Worm (Caenorhabditis elegans) whole organism, L2 larva: ENCODE results near the gene C54G10.1.

ENCODE experiments used
- C34F6.9 ChIP-seq: fragments of 150-350 bp; optimal IDR thresholded peaks from 2 replicates; lab custom pipeline; 2014; ENCODE audit warnings: missing biosample characterization, missing genetic modification characterization
- F13H6.1 ChIP-seq: sonication (generic microtip); optimal IDR thresholded peaks from 2 replicates; lab custom pipeline; 2016; ENCODE audit warnings: missing genetic modification characterization, missing compliant biosample characterization
- R02D3.7 ChIP-seq: fragments of 150-350 bp; optimal IDR thresholded peaks from 2 replicates; lab custom pipeline; 2014; ENCODE audit warnings: missing biosample characterization, missing genetic modification characterization
- Y55F3AM.14 ChIP-seq: fragments of 200-800 bp; sonication (Bioruptor generic); optimal IDR thresholded peaks from 2 replicates; lab custom pipeline; 2018; ENCODE audit warnings: mild to moderate bottlenecking, missing genetic modification characterization, missing compliant biosample characterization
- ZK546.5 ChIP-seq: sonication (generic microtip); optimal IDR thresholded peaks from 2 replicates; lab custom pipeline; 2017; ENCODE audit warnings: missing biosample characterization, missing genetic modification characterization
- alr-1 ChIP-seq: fragments of 150-350 bp; optimal IDR thresholded peaks from 2 replicates; lab custom pipeline; 2014; ENCODE audit warnings: missing biosample characterization, missing genetic modification characterization
- aly-2 ChIP-seq: fragments of 150-350 bp; optimal IDR thresholded peaks from 2 replicates; lab custom pipeline; 2014; ENCODE audit warnings: missing biosample characterization, missing genetic modification characterization
- ama-1 ChIP-seq: fragments of 150-350 bp; optimal IDR thresholded peaks from 2 replicates; lab custom pipeline; 2018; ENCODE audit warnings: inconsistent platforms
- blmp-1 ChIP-seq: sonication (generic microtip); optimal IDR thresholded peaks from 2 replicates; lab custom pipeline; 2017; ENCODE audit warnings: missing genetic modification characterization, mild to moderate bottlenecking, missing compliant biosample characterization, antibody characterized with exemption, moderate library complexity; ENCODE audit not compliant: insufficient read depth
- ceh-16 ChIP-seq: fragments of 150-350 bp; optimal IDR thresholded peaks from 2 replicates; lab custom pipeline; 2014; ENCODE audit warnings: missing biosample characterization, missing genetic modification characterization
- ceh-82 ChIP-seq: fragments of 150-350 bp; optimal IDR thresholded peaks from 2 replicates; lab custom pipeline; 2014; ENCODE audit warnings: missing biosample characterization, missing genetic modification characterization
- crh-2 ChIP-seq: sonication (generic microtip); optimal IDR thresholded peaks from 2 replicates; lab custom pipeline; 2017; ENCODE audit warnings: missing biosample characterization, missing genetic modification characterization
- dmd-4 ChIP-seq: sonication (generic microtip); optimal IDR thresholded peaks from 2 replicates; lab custom pipeline; 2017; ENCODE audit warnings: missing biosample characterization, missing genetic modification characterization
- elt-1 ChIP-seq: fragments of 150-350 bp; optimal IDR thresholded peaks from 2 replicates; lab custom pipeline; 2014; ENCODE audit warnings: missing biosample characterization, missing genetic modification characterization
- elt-3 ChIP-seq: sonication (generic microtip); optimal IDR thresholded peaks from 2 replicates; lab custom pipeline; 2017; ENCODE audit warnings: missing biosample characterization, missing genetic modification characterization
- fos-1 ChIP-seq: fragments of 150-350 bp; optimal IDR thresholded peaks from 2 replicates; lab custom pipeline; 2014; ENCODE audit warnings: missing biosample characterization, missing genetic modification characterization
- lin-11 ChIP-seq: fragments of 150-350 bp; sonication (generic microtip); optimal IDR thresholded peaks from 2 replicates; lab custom pipeline; 2014; ENCODE audit warnings: missing biosample characterization, missing genetic modification characterization, inconsistent platforms, mixed read lengths
- lin-13 ChIP-seq: fragments of 150-350 bp; optimal IDR thresholded peaks from 2 replicates; lab custom pipeline; 2014; ENCODE audit warnings: missing biosample characterization, missing genetic modification reagents, missing genetic modification characterization
- lin-39 ChIP-seq: fragments of 150-350 bp; optimal IDR thresholded peaks from 2 replicates; lab custom pipeline; 2014; ENCODE audit warnings: missing biosample characterization, missing genetic modification reagents, missing genetic modification characterization
- lsy-2 ChIP-seq, 2 experiments: fragments of 150-350 bp in 1 of 2; sonication (generic microtip) in 1 of 2; optimal IDR thresholded peaks; 2 replicates each; lab custom pipeline; 2014 to 2017; ENCODE audit warnings: missing biosample characterization in 2 of 2, missing genetic modification characterization in 2 of 2
- mab-5 ChIP-seq: fragments of 150-350 bp; optimal IDR thresholded peaks from 2 replicates; lab custom pipeline; 2014; ENCODE audit warnings: missing biosample characterization, missing genetic modification characterization
- mbf-1 ChIP-seq: sonication (generic microtip); optimal IDR thresholded peaks from 2 replicates; lab custom pipeline; 2017; ENCODE audit warnings: missing biosample characterization, missing genetic modification characterization
- mdl-1 ChIP-seq, 2 experiments: fragments of 150-350 bp in 1 of 2; sonication (generic microtip) in 1 of 2; optimal IDR thresholded peaks; 2 replicates each; lab custom pipeline; 2017; ENCODE audit warnings: missing biosample characterization in 2 of 2, missing genetic modification characterization in 2 of 2
- nhr-10 ChIP-seq: sonication (generic microtip); optimal IDR thresholded peaks from 2 replicates; lab custom pipeline; 2017; ENCODE audit warnings: missing biosample characterization, missing genetic modification characterization
- nhr-11 ChIP-seq: fragments of 150-350 bp; optimal IDR thresholded peaks from 2 replicates; lab custom pipeline; 2014; ENCODE audit warnings: missing biosample characterization, missing genetic modification characterization
- nhr-12 ChIP-seq: fragments of 150-350 bp; optimal IDR thresholded peaks from 2 replicates; lab custom pipeline; 2014; ENCODE audit warnings: missing biosample characterization, missing genetic modification characterization
- nhr-129 ChIP-seq: fragments of 150-350 bp; optimal IDR thresholded peaks from 2 replicates; lab custom pipeline; 2014; ENCODE audit warnings: missing biosample characterization, missing genetic modification characterization
- nhr-21 ChIP-seq: fragments of 150-350 bp; optimal IDR thresholded peaks from 2 replicates; lab custom pipeline; 2014; ENCODE audit warnings: missing biosample characterization, missing genetic modification characterization
- nhr-25 ChIP-seq: fragments of 150-350 bp; sonication (generic microtip); optimal IDR thresholded peaks from 3 replicates; lab custom pipeline; 2014; ENCODE audit warnings: missing biosample characterization, missing genetic modification characterization
- nhr-6 ChIP-seq: fragments of 150-350 bp; optimal IDR thresholded peaks from 2 replicates; lab custom pipeline; 2014; ENCODE audit warnings: missing biosample characterization, missing genetic modification characterization
- sem-4 ChIP-seq: fragments of 150-350 bp; optimal IDR thresholded peaks from 2 replicates; lab custom pipeline; 2014; ENCODE audit warnings: missing biosample characterization, missing genetic modification reagents, missing genetic modification characterization
- skn-1 ChIP-seq: sonication (generic microtip); optimal IDR thresholded peaks from 2 replicates; lab custom pipeline; 2017; ENCODE audit warnings: missing biosample characterization, missing genetic modification characterization
- sma-3 ChIP-seq: sonication (generic microtip); optimal IDR thresholded peaks from 2 replicates; lab custom pipeline; 2016; ENCODE audit warnings: missing genetic modification reagents, missing genetic modification characterization, missing compliant biosample characterization
- sma-9 ChIP-seq, 2 experiments: fragments of 150-350 bp in 1 of 2; sonication (generic microtip) in 1 of 2; optimal IDR thresholded peaks; 2 replicates each; lab custom pipeline; 2014 to 2016; ENCODE audit warnings: missing genetic modification characterization in 2 of 2, mild to moderate bottlenecking in 1 of 2, missing biosample characterization in 1 of 2, missing compliant biosample characterization in 1 of 2, missing genetic modification reagents in 1 of 2, moderate library complexity in 1 of 2
- snpc-4 ChIP-seq: fragments of 150-350 bp; optimal IDR thresholded peaks from 2 replicates; lab custom pipeline; 2014; ENCODE audit warnings: missing biosample characterization, missing genetic modification characterization
- unc-39 ChIP-seq: fragments of 150-350 bp; optimal IDR thresholded peaks from 2 replicates; lab custom pipeline; 2014; ENCODE audit warnings: missing biosample characterization, missing genetic modification characterization
- unc-55 ChIP-seq: fragments of 150-350 bp; sonication (generic microtip); optimal IDR thresholded peaks from 3 replicates; lab custom pipeline; 2014; ENCODE audit warnings: missing biosample characterization, missing genetic modification reagents, missing genetic modification characterization
- unc-62 ChIP-seq: fragments of 150-350 bp; optimal IDR thresholded peaks from 2 replicates; lab custom pipeline; 2014; ENCODE audit warnings: missing biosample characterization, missing genetic modification reagents, missing genetic modification characterization
- zag-1 ChIP-seq: fragments of 150-350 bp; optimal IDR thresholded peaks from 2 replicates; lab custom pipeline; 2014; ENCODE audit warnings: missing biosample characterization, missing genetic modification characterization
- ztf-1 ChIP-seq: fragments of 200-800 bp; sonication (Bioruptor generic); conservative IDR thresholded peaks from 2 replicates; pipeline ENCODE4 v1.3.6; 2022; ENCODE audit warnings: missing genetic modification characterization, missing compliant biosample characterization
- ztf-11 ChIP-seq: sonication (generic microtip); optimal IDR thresholded peaks from 2 replicates; lab custom pipeline; 2017; ENCODE audit warnings: missing biosample characterization, missing genetic modification characterization
- ztf-4 ChIP-seq: fragments of 150-350 bp; optimal IDR thresholded peaks from 2 replicates; lab custom pipeline; 2014; ENCODE audit warnings: missing biosample characterization, missing genetic modification characterization

Gene C54G10.1

ce11 chrV:14599972-14600371 lies 40.9 kb upstream of the C54G10.1 start, which contains the start of gene glb-22:
Gene glb-22 (plus strand): TSS chrV:14600272.
- no peak for TF ChIP-seq nhr-21 (tag; lab: Kevin White, UChicago)
- TF ChIP-seq nhr-6 = no peak
- no peak for TF ChIP-seq lin-11

ce11 chrV:14603755-14604154 lies 37.1 kb upstream of the C54G10.1 start:
- TF ChIP-seq lsy-2 (tag; optimal IDR thresholded peaks at IDR 0.05; lab: Kevin White, UChicago) = peak in 1 of 2 experiments; percentile 11
- TF ChIP-seq mab-5 (tag; lab: Kevin White, UChicago) = peak; percentile 56
- no peak for TF ChIP-seq Y55F3AM.14 (GFP tag; lab: Kevin White, UChicago)

- TF ChIP-seq fos-1 (tag; lab: Kevin White, UChicago) (no peak), sma-3 (GFP tag; lab: Kevin White, UChicago) (no peak), nhr-11 (tag; lab: Kevin White, UChicago) (no peak), sma-9 (GFP tag; optimal IDR thresholded peaks at IDR 0.05; lab: Kevin White, UChicago) (no peak), sma-9 (tag; optimal IDR thresholded peaks at IDR 0.05; lab: Kevin White, UChicago) (no peak), ztf-4 (tag; lab: Kevin White, UChicago) (no peak), lin-11 (no peak), lsy-2 (tag; optimal IDR thresholded peaks at IDR 0.05; lab: Kevin White, UChicago) (no peak), ZK546.5 (no peak), crh-2 (tag; lab: Kevin White, UChicago) (no peak), alr-1 (tag; lab: Kevin White, UChicago) (no peak), Y55F3AM.14 (GFP tag; lab: Kevin White, UChicago) (no peak), nhr-6 (no peak), elt-3 (tag; lab: Kevin White, UChicago) (no peak), ceh-82 (tag; lab: Kevin White, UChicago) (no peak), nhr-10 (tag; lab: Kevin White, UChicago) (no peak), blmp-1 (no peak), unc-39 (tag; lab: Kevin White, UChicago) (no peak), zag-1 (tag; lab: Kevin White, UChicago) (no peak), unc-55 (GFP tag; lab: Kevin White, UChicago) (no peak), mdl-1 (tag; optimal IDR thresholded peaks at IDR 0.05; lab: Kevin White, UChicago) (no peak)
These were observed 31.3 kb upstream of the C54G10.1 start, which contains the start of gene R11H6.4 for ce11 chrV:14609643-14610042. Gene R11H6.4 (plus strand): TSS chrV:14609943.

ce11 chrV:14610781-14611180 lies 30.1 kb upstream of the C54G10.1 start:
- TF ChIP-seq snpc-4 (tag; lab: Kevin White, UChicago) (no peak), Y55F3AM.14 (GFP tag; lab: Kevin White, UChicago) (no peak), lin-39 (no peak), ztf-11 (no peak), mbf-1 (tag; lab: Kevin White, UChicago) (no peak), mdl-1 (tag; optimal IDR thresholded peaks at IDR 0.05; lab: Kevin White, UChicago) (no peak), skn-1 (no peak), nhr-25 (tag; lab: Kevin White, UChicago) (no peak), zag-1 (tag; lab: Kevin White, UChicago) (no peak), fos-1 (tag; lab: Kevin White, UChicago) (no peak), aly-2 (tag; lab: Kevin White, UChicago) (no peak), elt-1 (no peak), lsy-2 (tag; optimal IDR thresholded peaks at IDR 0.05; lab: Kevin White, UChicago) (no peak), nhr-12 (no peak), F13H6.1 (tag; lab: Kevin White, UChicago) (no peak), sem-4 (tag; lab: Kevin White, UChicago) (no peak), ztf-1 (GFP tag; lab: Robert Waterston, UW) (no peak), nhr-10 (tag; lab: Kevin White, UChicago) (no peak)

- TF ChIP-seq sma-9 (GFP tag; optimal IDR thresholded peaks at IDR 0.05; lab: Kevin White, UChicago) = no peak
- TF ChIP-seq sma-9 (tag; optimal IDR thresholded peaks at IDR 0.05; lab: Kevin White, UChicago) = no peak
- TF ChIP-seq aly-2 (tag; lab: Kevin White, UChicago) = no peak
- TF ChIP-seq nhr-12 = no peak
- peak; percentile 92 to 99 for TF ChIP-seq lsy-2 (tag; optimal IDR thresholded peaks at IDR 0.05; lab: Kevin White, UChicago)
- TF ChIP-seq mab-5 (tag; lab: Kevin White, UChicago) = no peak
- peak; percentile 84 for TF ChIP-seq unc-55 (GFP tag; lab: Kevin White, UChicago)
- peak; percentile 65 for TF ChIP-seq C34F6.9 (tag; lab: Kevin White, UChicago)
- no peak for TF ChIP-seq nhr-11 (tag; lab: Kevin White, UChicago)
- no peak for TF ChIP-seq ama-1 (lab: Kevin White, UChicago)
- no peak for TF ChIP-seq Y55F3AM.14 (GFP tag; lab: Kevin White, UChicago)
- TF ChIP-seq skn-1 = no peak
- no peak for TF ChIP-seq mbf-1 (tag; lab: Kevin White, UChicago)
- TF ChIP-seq ztf-4 (tag; lab: Kevin White, UChicago) = no peak
- no peak for TF ChIP-seq nhr-21 (tag; lab: Kevin White, UChicago)
- TF ChIP-seq alr-1 (tag; lab: Kevin White, UChicago) = no peak
- no peak for TF ChIP-seq ceh-16 (tag; lab: Kevin White, UChicago)
- TF ChIP-seq sem-4 (tag; lab: Kevin White, UChicago) = peak; percentile 5
- TF ChIP-seq elt-3 (tag; lab: Kevin White, UChicago) = no peak
- TF ChIP-seq unc-39 (tag; lab: Kevin White, UChicago) = no peak
- no peak for TF ChIP-seq dmd-4 (tag; lab: Kevin White, UChicago)
- peak; percentile 48 for TF ChIP-seq nhr-129 (tag; lab: Kevin White, UChicago)
- no peak for TF ChIP-seq R02D3.7 (tag; lab: Kevin White, UChicago)
- no peak for TF ChIP-seq unc-62 (GFP tag; lab: Kevin White, UChicago)
- TF ChIP-seq fos-1 (tag; lab: Kevin White, UChicago) = peak; percentile 19
- peak; percentile 32 for TF ChIP-seq lin-13 (GFP tag; lab: Kevin White, UChicago)
- peak; percentile 19 for TF ChIP-seq crh-2 (tag; lab: Kevin White, UChicago)
These were observed 28.7 kb upstream of the C54G10.1 start, which contains the start of the genes R11H6.5 and ccnk-1 for ce11 chrV:14612168-14612567. Gene R11H6.5 (minus strand): TSS chrV:14612222. Gene ccnk-1 (plus strand): TSS chrV:14612548.
